Fruit fly (Drosophila melanogaster) S2 (cell line): ENCODE measurements around the gene sicily.

Experiments
- CG8478 ChIP-seq: fragments of >200 bp; optimal IDR thresholded peaks from 2 replicates; lab custom pipeline; 2018
- CTCF ChIP-seq, 2 experiments: fragments of >200 bp; optimal IDR thresholded peaks; 2 replicates each; lab custom pipeline; 2018

sicily gene

DNA sequence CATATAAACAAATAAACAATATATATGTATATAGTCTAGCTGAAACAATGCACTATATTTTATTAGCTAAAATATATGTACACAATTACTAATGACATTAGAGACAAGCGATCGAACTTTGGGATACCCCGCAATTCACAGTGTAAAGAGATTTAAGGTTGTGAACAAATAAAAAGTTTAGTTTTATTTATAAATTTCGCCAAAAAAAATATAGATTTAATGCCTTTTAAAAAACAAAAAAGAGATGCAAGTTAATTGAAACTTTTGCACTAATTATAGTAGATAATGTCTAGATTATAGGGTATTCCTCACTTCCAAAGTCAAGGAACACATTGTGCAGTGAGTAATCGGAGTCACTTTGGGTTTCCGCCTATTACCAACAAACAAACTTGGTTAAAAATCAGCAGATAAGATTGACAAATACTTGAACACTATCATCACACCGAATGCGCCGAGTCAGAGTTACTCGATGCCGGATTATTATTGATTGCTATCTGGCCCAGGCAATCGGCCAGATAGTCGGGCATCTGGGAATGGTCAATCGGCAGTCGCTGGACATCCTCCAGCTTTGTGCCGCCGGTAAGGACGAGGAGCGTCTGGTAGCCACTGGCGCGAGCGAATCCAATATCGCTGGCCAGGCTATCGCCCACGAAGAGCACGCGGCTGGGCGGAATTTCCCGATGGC, 16.2 kb upstream of the sicily start:
- TF ChIP-seq CG8478 (lab: Kevin White, UChicago), result no peak

DNA sequence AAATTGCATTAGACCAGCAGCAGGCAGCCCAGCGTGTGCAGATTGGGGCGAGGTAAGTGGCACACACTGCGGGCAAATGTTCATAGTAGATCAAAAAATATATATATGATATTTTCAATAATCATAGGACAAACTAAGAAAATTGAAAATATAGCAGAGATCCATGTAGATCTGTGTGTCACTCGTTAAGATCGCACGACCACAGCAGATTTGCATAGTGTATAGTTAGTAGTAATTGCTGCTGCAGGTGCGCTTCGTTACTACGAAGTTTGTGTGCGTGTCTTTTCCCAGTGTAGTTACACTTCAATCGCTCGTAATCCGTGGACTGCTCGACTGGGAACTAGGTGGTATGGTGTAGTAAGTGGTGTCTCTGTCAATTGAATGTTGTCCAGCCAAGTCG, 14.4 kb upstream of the sicily start, which contains the start of gene CG10352:
Gene CG10352, minus strand, starts transcription at position 4 of the 400 bp plus-strand sequence.
- TF ChIP-seq CTCF (optimal IDR thresholded peaks at IDR 0.05; lab: Kevin White, UChicago), result no peak
- TF ChIP-seq CG8478 (lab: Kevin White, UChicago), result no peak

DNA sequence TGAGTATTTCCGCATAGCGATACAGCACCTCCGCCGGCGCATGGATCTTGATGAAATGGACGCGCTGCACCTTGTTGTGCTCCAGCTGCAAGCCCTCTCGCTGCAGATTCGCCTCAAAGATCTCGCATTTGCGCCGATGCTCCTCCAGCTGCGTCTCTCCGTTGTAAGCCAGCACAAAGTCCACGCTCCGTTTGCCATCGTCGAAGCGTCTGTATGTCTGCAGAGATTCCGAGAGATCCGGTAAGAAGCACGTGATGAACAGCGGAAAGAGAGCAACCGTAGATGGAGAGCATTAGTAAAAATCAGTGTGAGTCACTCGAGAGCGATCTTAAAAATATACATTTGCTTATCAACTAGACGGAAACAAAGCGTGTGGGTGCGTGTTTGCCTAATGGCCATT, 9.8 kb upstream of the sicily start:
- TF ChIP-seq CTCF (optimal IDR thresholded peaks at IDR 0.05; lab: Kevin White, UChicago) (no peak), CG8478 (lab: Kevin White, UChicago) (no peak)

DNA sequence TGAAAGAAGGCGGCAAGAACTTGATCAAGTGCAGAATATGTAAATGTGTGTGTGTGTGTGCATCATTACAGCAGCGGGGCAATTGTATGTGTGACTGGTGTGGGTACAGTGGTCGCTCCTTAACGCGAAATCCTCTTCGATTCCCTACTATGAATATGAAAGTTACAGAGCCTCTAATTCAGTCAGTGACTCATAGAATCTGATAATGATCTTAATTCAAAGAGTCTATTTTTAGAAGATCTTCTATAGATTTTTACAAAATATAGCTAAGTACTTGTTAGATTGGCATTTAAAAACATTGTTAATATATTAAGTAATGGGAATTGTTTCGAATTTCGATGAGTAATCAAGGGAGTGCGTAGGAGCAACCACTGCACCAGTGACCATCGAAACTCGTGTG, 9.1 kb upstream of the sicily start:
- TF ChIP-seq CG8478 (lab: Kevin White, UChicago) (no peak), CTCF (optimal IDR thresholded peaks at IDR 0.05; lab: Kevin White, UChicago) (no peak)

DNA sequence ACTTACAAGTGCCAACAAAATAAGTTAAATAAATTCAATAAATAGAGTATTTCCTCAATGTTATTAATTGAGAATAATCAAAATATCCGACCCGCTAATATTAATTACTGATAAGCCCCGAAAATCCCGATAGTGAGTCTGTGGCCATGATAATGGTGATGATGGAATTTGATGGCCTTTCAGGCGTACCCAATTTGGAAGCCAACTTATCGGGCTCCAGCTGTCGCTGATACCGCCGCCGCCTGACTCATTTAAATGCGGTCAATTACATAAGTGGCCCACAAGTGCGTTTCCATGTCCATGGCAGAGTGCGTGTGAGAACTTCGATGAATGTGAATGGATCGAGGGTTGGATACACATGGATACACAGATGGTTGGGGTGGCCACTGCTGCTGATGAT, 7.4 kb upstream of the sicily start:
- TF ChIP-seq CTCF (optimal IDR thresholded peaks at IDR 0.05; lab: Kevin White, UChicago) (no peak), CG8478 (lab: Kevin White, UChicago) (no peak)

DNA sequence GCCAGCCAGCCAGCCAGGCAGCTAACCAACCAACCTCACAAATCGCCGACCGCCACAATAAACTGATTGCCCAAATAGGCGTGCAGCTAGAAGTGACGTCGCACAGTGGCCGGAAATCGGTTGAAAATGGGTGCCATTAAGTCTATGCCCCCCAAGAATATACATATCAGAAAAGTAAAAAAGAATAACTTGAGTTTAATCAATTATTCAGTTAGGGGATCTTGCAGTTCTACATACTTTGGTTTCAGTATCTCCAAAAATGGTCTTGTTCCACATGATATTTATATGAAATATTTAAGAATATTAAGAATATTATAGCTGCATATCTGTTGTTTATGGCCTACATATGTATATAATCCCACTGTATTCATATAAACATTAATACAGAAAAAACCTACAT, 6.2 kb upstream of the sicily start:
- TF ChIP-seq CG8478 (lab: Kevin White, UChicago), result no peak
- TF ChIP-seq CTCF (optimal IDR thresholded peaks at IDR 0.05; lab: Kevin White, UChicago), result no peak

DNA sequence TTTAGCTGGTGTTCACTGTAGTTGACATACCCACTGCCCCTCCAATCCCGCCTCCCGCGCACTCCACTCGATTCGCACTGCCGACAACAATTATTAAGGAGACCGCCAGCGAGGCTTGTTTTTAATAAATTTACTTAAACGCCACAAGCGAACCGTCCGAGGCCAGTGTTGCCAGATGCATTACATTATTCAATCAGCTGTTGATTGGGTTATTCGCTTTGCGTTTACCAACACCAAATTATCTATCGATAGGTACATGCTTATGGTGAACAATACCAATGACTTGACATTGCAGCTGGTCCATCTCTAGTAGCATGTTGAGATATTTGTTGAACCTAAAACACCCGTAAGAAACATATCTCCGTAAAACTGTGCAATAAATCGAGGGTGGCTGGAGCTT, 4.6 kb upstream of the sicily start, which contains the start of the genes CG10353 and SelG:
Gene CG10353, minus strand, starts transcription at position 187 of the 400 bp plus-strand sequence.
Gene SelG, plus strand, starts transcription at position 309 of the 400 bp plus-strand sequence.
- no peak for TF ChIP-seq CG8478 (lab: Kevin White, UChicago)
- peak; percentile 19 for TF ChIP-seq CTCF (optimal IDR thresholded peaks at IDR 0.05; lab: Kevin White, UChicago)

DNA sequence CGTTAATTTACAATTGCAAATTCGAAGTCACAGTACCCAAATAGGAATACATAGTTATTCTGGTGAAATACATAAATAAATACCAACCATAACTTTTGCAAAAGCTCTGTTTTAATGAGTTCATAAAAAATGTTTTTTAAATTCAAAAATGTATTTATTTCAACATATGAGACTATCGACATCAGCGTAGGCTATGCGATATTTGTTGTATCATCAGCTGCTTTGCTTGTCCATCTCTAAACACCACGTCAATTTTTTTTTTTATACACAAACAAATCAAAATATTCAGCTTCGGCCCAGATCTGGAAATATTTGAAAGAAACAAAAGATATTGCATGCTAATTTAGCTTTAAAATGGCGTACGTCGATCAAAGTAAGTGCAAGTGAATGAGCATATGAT, 3.4 kb upstream of the sicily start, which contains the start of gene CG1840:
Gene CG1840, plus strand, starts transcription at position 211 of the 400 bp plus-strand sequence.
- TF ChIP-seq CTCF (optimal IDR thresholded peaks at IDR 0.05; lab: Kevin White, UChicago), result no peak
- no peak for TF ChIP-seq CG8478 (lab: Kevin White, UChicago)

DNA sequence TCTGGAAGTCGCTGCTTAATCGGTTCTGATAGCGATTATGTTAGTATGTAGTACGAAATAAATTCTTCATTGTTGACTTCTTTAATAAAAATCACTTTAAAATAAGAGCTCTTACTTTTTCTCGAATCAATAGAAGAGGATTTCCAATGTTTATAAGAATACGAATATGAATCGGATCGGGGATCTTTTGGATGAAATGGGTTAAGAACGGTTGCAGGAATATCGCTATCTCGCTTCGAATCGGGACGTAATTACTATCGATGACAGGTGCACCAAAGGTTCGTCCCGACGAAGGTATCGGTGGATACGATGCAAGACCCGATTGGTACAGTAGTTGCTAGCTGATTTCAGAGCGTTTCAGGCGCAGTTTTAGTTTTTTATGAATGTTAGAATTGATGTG, 2.1 kb downstream of the sicily start, which contains the start of gene wisp:
Gene wisp, plus strand, starts transcription at position 301 of the 400 bp plus-strand sequence.
- no peak for TF ChIP-seq CG8478 (lab: Kevin White, UChicago)

DNA sequence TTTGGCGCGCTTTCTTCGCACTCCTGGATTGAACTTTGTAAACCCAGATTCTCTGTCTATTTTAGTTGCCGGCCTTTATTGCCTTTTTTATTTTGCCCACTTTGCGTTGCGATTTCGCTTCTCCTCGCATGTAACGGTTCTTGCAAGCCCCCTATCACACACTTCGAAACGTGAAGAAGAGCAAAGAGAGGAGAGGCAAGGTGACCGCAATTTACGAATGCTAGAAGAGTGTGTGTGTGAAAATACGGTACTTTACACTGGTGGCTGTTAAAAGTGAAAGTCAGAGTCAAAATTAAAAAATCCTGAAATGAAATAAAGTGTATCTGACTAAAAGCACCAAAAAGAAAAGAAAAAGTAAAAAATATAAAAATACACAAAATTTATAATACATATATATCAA, 2.7 kb downstream of the sicily start:
- TF ChIP-seq CG8478 (lab: Kevin White, UChicago), result no peak

DNA sequence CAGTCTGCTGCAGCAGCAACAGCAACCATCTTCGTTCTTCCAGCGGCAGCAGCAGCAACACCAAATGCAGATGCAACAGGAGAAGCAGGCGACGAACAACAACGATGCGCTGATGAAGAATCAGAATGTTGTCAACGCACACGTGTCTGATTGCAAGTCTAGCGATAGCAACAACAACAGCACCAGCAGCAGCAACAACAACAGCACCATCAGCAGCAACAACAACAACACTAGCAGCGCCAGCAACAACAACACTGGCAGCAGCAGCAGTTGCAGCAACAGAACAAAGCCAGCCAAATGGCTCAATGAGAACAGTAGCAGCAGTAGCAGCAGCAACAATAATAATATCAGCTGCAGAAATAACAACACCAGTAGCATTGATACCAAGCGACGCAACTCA, 3.6 kb downstream of the sicily start:
- TF ChIP-seq CTCF (optimal IDR thresholded peaks at IDR 0.05; lab: Kevin White, UChicago), result no peak
- TF ChIP-seq CG8478 (lab: Kevin White, UChicago), result no peak

DNA sequence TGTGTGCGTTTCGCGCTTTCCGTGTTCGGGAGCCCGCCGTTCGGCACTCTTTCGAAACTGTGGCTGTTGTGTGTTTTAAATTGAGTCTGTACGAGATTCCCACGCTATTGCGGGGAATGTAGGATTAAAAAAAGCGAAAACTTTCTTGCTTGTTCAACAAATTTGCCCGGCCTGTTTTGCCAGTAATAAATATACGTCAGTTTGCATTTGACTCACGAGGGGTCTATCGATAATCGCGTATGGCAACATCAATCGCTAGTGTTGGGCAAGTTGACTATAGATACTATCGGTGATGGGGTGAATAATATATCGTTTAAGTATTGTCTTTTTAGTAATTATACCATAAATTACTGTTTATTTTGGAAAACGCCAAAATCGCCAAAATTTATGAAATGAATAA, 13.6 kb downstream of the sicily start, which contains the start of gene Upf1:
Gene Upf1, minus strand, starts transcription at position 228 of the 400 bp plus-strand sequence.
- no peak for TF ChIP-seq CTCF (optimal IDR thresholded peaks at IDR 0.05; lab: Kevin White, UChicago)
- TF ChIP-seq CG8478 (lab: Kevin White, UChicago), result no peak

DNA sequence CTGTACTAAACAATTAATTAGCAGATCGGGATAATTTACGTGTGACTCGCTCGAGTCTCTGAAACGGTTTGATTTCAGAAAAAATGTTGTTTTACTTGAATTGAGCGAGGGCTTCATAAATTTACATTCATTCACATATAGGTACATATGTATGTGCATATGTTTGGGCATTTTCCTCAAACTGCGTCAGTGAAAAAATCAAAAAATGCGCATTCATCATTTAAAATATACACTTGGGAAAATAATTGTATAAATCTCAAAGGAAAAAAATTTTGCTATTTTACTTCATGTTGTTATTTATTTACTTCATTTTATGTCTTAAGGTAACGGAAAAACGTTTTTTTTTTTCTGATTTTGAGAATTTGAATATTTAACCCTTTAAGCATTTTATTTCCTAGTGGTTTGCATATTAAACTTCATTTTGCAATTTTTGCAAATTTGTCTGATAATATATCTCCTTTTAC, 15.3 kb downstream of the sicily start, which contains the start of gene CG43156:
Gene CG43156, minus strand, starts transcription at position 51 of the 464 bp plus-strand sequence.
- no peak for TF ChIP-seq CTCF (optimal IDR thresholded peaks at IDR 0.05; lab: Kevin White, UChicago)
- TF ChIP-seq CG8478 (lab: Kevin White, UChicago), result no peak

DNA sequence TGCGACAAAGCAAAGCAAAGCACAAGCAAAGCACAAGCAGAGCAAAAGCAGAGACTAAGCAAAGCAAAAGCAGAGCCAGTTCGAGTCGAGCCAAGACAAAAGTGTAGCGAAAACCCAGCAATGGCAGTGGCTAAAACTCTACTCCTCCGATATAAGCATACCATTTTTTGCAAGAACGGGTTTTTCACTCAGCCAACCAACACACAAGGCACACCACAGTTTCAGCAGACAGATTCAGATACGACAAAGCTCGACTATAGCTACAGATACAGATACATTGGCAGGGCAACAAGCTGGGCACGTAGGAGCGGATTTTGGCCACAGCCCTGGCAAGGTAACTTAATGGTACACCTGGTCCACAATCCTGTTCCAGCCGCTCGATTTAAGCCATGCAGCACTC, 22.0 kb downstream of the sicily start:
- TF ChIP-seq CG8478 (lab: Kevin White, UChicago), result no peak

DNA sequence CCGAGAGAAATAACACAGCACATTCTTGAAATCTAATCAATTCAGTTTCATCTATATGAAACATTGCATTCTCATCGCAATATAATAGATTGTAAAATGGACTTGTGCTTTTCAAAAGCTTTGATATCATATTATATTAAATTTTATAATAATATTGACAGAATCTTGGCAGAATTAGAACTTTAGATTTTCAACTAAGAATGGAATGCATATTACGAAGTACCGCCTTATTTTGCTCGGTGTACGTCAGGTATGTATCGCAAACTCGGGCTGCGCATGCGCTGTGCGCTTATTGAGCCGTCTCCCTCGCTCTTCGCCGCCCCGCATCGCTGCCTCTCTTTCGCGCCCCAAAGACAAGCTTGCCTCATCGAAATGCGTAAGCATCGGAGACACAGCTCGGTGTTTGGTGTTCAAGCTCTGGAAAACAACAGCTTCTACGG, 23.6 kb downstream of the sicily start:
- no peak for TF ChIP-seq CTCF (optimal IDR thresholded peaks at IDR 0.05; lab: Kevin White, UChicago)
